Worm (Caenorhabditis elegans): Measurements from ENCODE around the gene efn-3.

DNA sequence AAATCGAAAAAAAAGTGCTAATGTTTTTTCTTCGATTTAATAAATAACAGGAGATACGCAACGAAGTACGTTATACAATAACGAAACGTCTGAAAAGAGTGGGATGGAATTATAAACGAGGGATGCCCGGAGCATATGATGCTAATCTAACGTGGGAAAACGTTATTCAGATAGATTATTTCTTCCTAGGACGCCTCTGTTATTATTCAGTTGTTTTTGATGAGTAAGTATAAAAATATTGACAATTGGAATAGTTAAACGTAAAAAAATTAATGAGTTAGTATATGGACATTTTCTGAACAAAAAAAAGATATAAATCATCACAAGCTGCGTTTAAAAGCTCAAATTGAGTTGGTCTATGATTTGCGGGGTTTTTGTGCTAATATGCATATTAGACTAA lies 7.6 kb upstream of the efn-3 start, which contains the start of gene srd-51:
- TF ChIP-seq lin-32 (GFP tag; optimal IDR thresholded peaks at IDR 0.05) (no peak), nhr-28 (tag; optimal IDR thresholded peaks at IDR 0.05) (no peak), pha-4 (tag; optimal IDR thresholded peaks at IDR 0.05) (no peak), lin-13 (tag; optimal IDR thresholded peaks at IDR 0.05) (no peak), nhr-12 (tag; optimal IDR thresholded peaks at IDR 0.05) (no peak), mep-1 (tag; optimal IDR thresholded peaks at IDR 0.05) (no peak), unc-120 (tag; optimal IDR thresholded peaks at IDR 0.05; ENCODE audit: poor library complexity, severe bottlenecking) (no peak), unc-62 (GFP tag; optimal IDR thresholded peaks at IDR 0.05) (no peak), ztf-11 (tag; optimal IDR thresholded peaks at IDR 0.05) (no peak)
